Worm (Caenorhabditis elegans) whole organism, late embryonic: Measurements from ENCODE around the gene ceh-100.

ENCODE experiments used
- C08G9.2 ChIP-seq: sonication (generic microtip); optimal IDR thresholded peaks from 2 replicates; lab custom pipeline; 2016; ENCODE audit warnings: mild to moderate bottlenecking, missing genetic modification characterization, moderate library complexity, missing compliant biosample characterization
- ahr-1 ChIP-seq: sonication (generic microtip); optimal IDR thresholded peaks from 2 replicates; lab custom pipeline; 2016; ENCODE audit warnings: missing genetic modification characterization, missing compliant biosample characterization
- ceh-34 ChIP-seq: sonication (generic microtip); optimal IDR thresholded peaks from 2 replicates; lab custom pipeline; 2016; ENCODE audit warnings: mild to moderate bottlenecking, missing genetic modification characterization, missing compliant biosample characterization
- ceh-45 ChIP-seq: fragments of 200-800 bp; sonication (Bioruptor generic); IDR thresholded peaks from 2 replicates; pipeline ENCODE4 v1.3.6; 2022; ENCODE audit warnings: missing genetic modification reagents, missing genetic modification characterization, missing compliant biosample characterization
- ets-4 ChIP-seq: sonication (generic microtip); optimal IDR thresholded peaks from 2 replicates; lab custom pipeline; 2016; ENCODE audit warnings: missing genetic modification characterization, missing compliant biosample characterization
- fkh-10 ChIP-seq: fragments of 150-350 bp; optimal IDR thresholded peaks from 2 replicates; lab custom pipeline; 2014; ENCODE audit warnings: missing biosample characterization, missing genetic modification reagents, missing genetic modification characterization
- nfya-1 ChIP-seq: sonication (generic microtip); optimal IDR thresholded peaks from 2 replicates; lab custom pipeline; 2017; ENCODE audit warnings: missing genetic modification characterization, mild to moderate bottlenecking, missing compliant biosample characterization, antibody characterized with exemption, moderate library complexity
- nhr-11 ChIP-seq: fragments of 150-350 bp; optimal IDR thresholded peaks from 2 replicates; lab custom pipeline; 2014; ENCODE audit warnings: missing biosample characterization, missing genetic modification characterization
- pag-3 ChIP-seq: sonication (generic microtip); optimal IDR thresholded peaks from 2 replicates; lab custom pipeline; 2016; ENCODE audit warnings: missing compliant biosample characterization, missing genetic modification characterization, borderline replicate concordance
- pqm-1 ChIP-seq: sonication (generic microtip); optimal IDR thresholded peaks from 2 replicates; lab custom pipeline; 2016; ENCODE audit warnings: missing genetic modification characterization, missing compliant biosample characterization
- sdc-2 ChIP-seq: sonication (generic microtip); optimal IDR thresholded peaks from 2 replicates; lab custom pipeline; 2016; ENCODE audit warnings: missing genotype, missing genetic modification characterization, missing compliant biosample characterization

ce11 chrII:12555579-12555978 is 47.9 kb downstream of the ceh-100 start, which contains the start of gene F49C5.11:
- TF ChIP-seq nfya-1 (tag; lab: Kevin White, UChicago): no peak
- no peak for TF ChIP-seq C08G9.2 (tag; lab: Kevin White, UChicago)
- no peak for TF ChIP-seq ceh-45 (GFP tag; lab: Robert Waterston, UW)
- no peak for TF ChIP-seq ceh-34 (tag; lab: Kevin White, UChicago)
- TF ChIP-seq fkh-10 (GFP tag; lab: Kevin White, UChicago): no peak
- TF ChIP-seq ahr-1: no peak
- TF ChIP-seq sdc-2 (tag; lab: Kevin White, UChicago): no peak
- no peak for TF ChIP-seq pag-3
- no peak for TF ChIP-seq pqm-1
- no peak for TF ChIP-seq ets-4 (tag; lab: Kevin White, UChicago)
- TF ChIP-seq nhr-11 (tag; lab: Kevin White, UChicago): no peak
